Worm (Caenorhabditis elegans) whole organism, L4 larva: ENCODE measurements around the gene hum-4.

Source experiments
- D1046.2 ChIP-seq: fragments of 200-800 bp; sonication (Bioruptor generic); IDR thresholded peaks from 2 replicates; pipeline ENCODE4 v1.3.6; 2022; ENCODE audit warnings: missing genetic modification characterization, missing compliant biosample characterization
- T26A8.4 ChIP-seq: fragments of 200-800 bp; sonication (Bioruptor generic); IDR thresholded peaks from 2 replicates; pipeline ENCODE4 v1.3.6; 2022; ENCODE audit warnings: missing genetic modification characterization, missing compliant biosample characterization
- aha-1 ChIP-seq: fragments of 150-350 bp; peaks from one replicate; lab custom pipeline; 2014; ENCODE audit warnings: missing biosample characterization, missing genetic modification characterization
- ama-1 ChIP-seq: fragments of 150-350 bp; optimal IDR thresholded peaks from 2 replicates; lab custom pipeline; 2014; ENCODE audit warnings: inconsistent platforms, mixed read lengths
- attf-4 ChIP-seq: sonication (generic microtip); optimal IDR thresholded peaks from 3 replicates; lab custom pipeline; 2017; ENCODE audit warnings: missing biosample characterization, missing genetic modification characterization
- daf-12 ChIP-seq: fragments of 150-350 bp; optimal IDR thresholded peaks from 2 replicates; lab custom pipeline; 2014; ENCODE audit warnings: missing biosample characterization, missing genetic modification reagents, missing genetic modification characterization
- daf-16 ChIP-seq, 3 experiments: sonication (generic microtip); optimal IDR thresholded peaks; 2 replicates each; lab custom pipeline; 2016 to 2017; ENCODE audit warnings: missing genetic modification characterization in 3 of 3, missing genetic modification reagents in 3 of 3, mild to moderate bottlenecking in 2 of 3, missing compliant biosample characterization in 2 of 3, missing biosample characterization in 1 of 3, moderate library complexity in 1 of 3
- dmd-6 ChIP-seq: fragments of 200-800 bp; sonication (Bioruptor generic); IDR thresholded peaks from 2 replicates; pipeline ENCODE4 v1.3.6; 2022; ENCODE audit warnings: missing genetic modification reagents, missing genetic modification characterization, missing compliant biosample characterization
- dmd-9 ChIP-seq: fragments of 200-800 bp; sonication (Bioruptor generic); IDR thresholded peaks from 2 replicates; pipeline ENCODE4 v1.3.6; 2022; ENCODE audit warnings: missing genetic modification reagents, missing genetic modification characterization, missing compliant biosample characterization
- dve-1 ChIP-seq: sonication (generic microtip); optimal IDR thresholded peaks from 2 replicates; lab custom pipeline; 2017; ENCODE audit warnings: antibody characterized with exemption, mild to moderate bottlenecking, missing genetic modification characterization, missing compliant biosample characterization; ENCODE audit not compliant: insufficient read depth
- egl-43 ChIP-seq: fragments of 200-800 bp; sonication (Bioruptor generic); IDR thresholded peaks from 2 replicates; pipeline ENCODE4 v1.3.6; 2022; ENCODE audit warnings: missing genetic modification reagents, missing genetic modification characterization, missing compliant biosample characterization
- fos-1 ChIP-seq: fragments of 150-350 bp; optimal IDR thresholded peaks from 2 replicates; lab custom pipeline; 2014; ENCODE audit warnings: missing biosample characterization, missing genetic modification characterization
- hif-1 ChIP-seq, 2 experiments: sonication (generic microtip); optimal IDR thresholded peaks; 2 replicates each; lab custom pipeline; 2016 to 2017; ENCODE audit warnings: missing compliant biosample characterization in 2 of 2, missing genetic modification characterization in 2 of 2, missing genetic modification reagents in 2 of 2, missing genotype in 2 of 2, mild to moderate bottlenecking in 1 of 2
- hlh-11 ChIP-seq: fragments of 200-800 bp; sonication (Bioruptor generic); optimal IDR thresholded peaks from 2 replicates; lab custom pipeline; 2018; ENCODE audit warnings: mild to moderate bottlenecking, missing genetic modification characterization, missing compliant biosample characterization
- hlh-30 ChIP-seq: sonication (generic microtip); optimal IDR thresholded peaks from 2 replicates; lab custom pipeline; 2017; ENCODE audit warnings: antibody characterized with exemption, mild to moderate bottlenecking, missing genetic modification characterization, missing compliant biosample characterization; ENCODE audit not compliant: insufficient read depth
- hmg-1.1 ChIP-seq: fragments of 200-800 bp; sonication (Bioruptor generic); IDR thresholded peaks from 2 replicates; pipeline ENCODE4 v1.3.6; 2022; ENCODE audit warnings: missing genetic modification reagents, missing genetic modification characterization, missing compliant biosample characterization
- jun-1 ChIP-seq: fragments of 150-350 bp; optimal IDR thresholded peaks from 2 replicates; lab custom pipeline; 2014; ENCODE audit warnings: missing biosample characterization, missing genetic modification reagents, missing genetic modification characterization
- lin-1 ChIP-seq: fragments of 200-800 bp; sonication (Bioruptor generic); IDR thresholded peaks from 2 replicates; pipeline ENCODE4 v1.3.6; 2022; ENCODE audit warnings: missing genetic modification reagents, missing genetic modification characterization, missing compliant biosample characterization
- lin-38 ChIP-seq: fragments of 200-800 bp; sonication (Bioruptor generic); IDR thresholded peaks from 2 replicates; pipeline ENCODE4 v1.3.6; 2022; ENCODE audit warnings: missing genetic modification reagents, missing genetic modification characterization, missing compliant biosample characterization
- lsy-2 ChIP-seq, 2 experiments: fragments of 150-350 bp in 1 of 2; sonication (generic microtip) in 1 of 2; optimal IDR thresholded peaks; 2 replicates each; lab custom pipeline; 2014 to 2017; ENCODE audit warnings: missing biosample characterization in 2 of 2, missing genetic modification characterization in 2 of 2
- madf-9 ChIP-seq: fragments of 200-800 bp; sonication (Bioruptor generic); conservative IDR thresholded peaks from 2 replicates; pipeline ENCODE4 v1.3.6; 2022; ENCODE audit warnings: missing genetic modification reagents, missing genetic modification characterization, missing compliant biosample characterization
- mep-1 ChIP-seq: fragments of 150-350 bp; sonication (generic microtip); optimal IDR thresholded peaks from 3 replicates; lab custom pipeline; 2014; ENCODE audit warnings: missing biosample characterization, missing genetic modification characterization
- mes-2 ChIP-seq: sonication (generic microtip); optimal IDR thresholded peaks from 2 replicates; lab custom pipeline; 2016; ENCODE audit warnings: missing genotype, mild to moderate bottlenecking, missing genetic modification characterization, missing compliant biosample characterization; ENCODE audit not compliant: poor library complexity, severe bottlenecking
- mxl-3 ChIP-seq: fragments of 200-800 bp; sonication (Bioruptor generic); optimal IDR thresholded peaks from 2 replicates; lab custom pipeline; 2018; ENCODE audit warnings: mild to moderate bottlenecking, missing genetic modification characterization, missing compliant biosample characterization
- nhr-102 ChIP-seq: sonication (generic microtip); optimal IDR thresholded peaks from 2 replicates; lab custom pipeline; 2016; ENCODE audit warnings: mild to moderate bottlenecking, missing genetic modification characterization, moderate library complexity, missing compliant biosample characterization
- nhr-11 ChIP-seq: fragments of 150-350 bp; optimal IDR thresholded peaks from 2 replicates; lab custom pipeline; 2014; ENCODE audit warnings: missing biosample characterization, missing genetic modification characterization
- nhr-111 ChIP-seq: fragments of 200-800 bp; sonication (Bioruptor generic); optimal IDR thresholded peaks from 2 replicates; lab custom pipeline; 2018; ENCODE audit warnings: mild to moderate bottlenecking, missing genetic modification characterization, missing compliant biosample characterization
- nhr-237 ChIP-seq: sonication (generic microtip); optimal IDR thresholded peaks from 2 replicates; lab custom pipeline; 2017; ENCODE audit warnings: missing biosample characterization, missing genetic modification characterization
- nhr-25 ChIP-seq: sonication (generic microtip); optimal IDR thresholded peaks from 2 replicates; lab custom pipeline; 2017; ENCODE audit warnings: missing genetic modification characterization, mild to moderate bottlenecking, missing compliant biosample characterization, antibody characterized with exemption, moderate library complexity, borderline replicate concordance; ENCODE audit not compliant: insufficient read depth
- nhr-28 ChIP-seq: fragments of 150-350 bp; optimal IDR thresholded peaks from 2 replicates; lab custom pipeline; 2014; ENCODE audit warnings: missing biosample characterization, missing genetic modification characterization
- nhr-41 ChIP-seq: fragments of 200-800 bp; sonication (Bioruptor generic); IDR thresholded peaks from 2 replicates; pipeline ENCODE4 v1.3.6; 2022; ENCODE audit warnings: missing genetic modification reagents, missing genetic modification characterization, missing compliant biosample characterization
- nhr-42 ChIP-seq: fragments of 200-800 bp; sonication (Bioruptor generic); IDR thresholded peaks from 2 replicates; pipeline ENCODE4 v1.3.6; 2022; ENCODE audit warnings: missing genetic modification characterization, missing compliant biosample characterization
- nhr-48 ChIP-seq: sonication (generic microtip); optimal IDR thresholded peaks from 2 replicates; lab custom pipeline; 2016; ENCODE audit warnings: mild to moderate bottlenecking, missing genetic modification characterization, missing compliant biosample characterization
- pha-4 ChIP-seq, 2 experiments: fragments of 150-350 bp in 1 of 2; fragments of 200-800 bp in 1 of 2; sonication (Bioruptor generic) in 1 of 2; IDR thresholded peaks in 1 of 2; optimal IDR thresholded peaks in 1 of 2; 2 replicates each; pipeline versions ENCODE4 v1.3.6 to Lab custom; 2014 to 2022; ENCODE audit warnings: missing genetic modification characterization in 2 of 2, missing genetic modification reagents in 2 of 2, missing biosample characterization in 1 of 2, missing compliant biosample characterization in 1 of 2
- php-3 ChIP-seq: fragments of 200-800 bp; sonication (Bioruptor generic); IDR thresholded peaks from 2 replicates; pipeline ENCODE4 v1.3.6; 2022; ENCODE audit warnings: missing genetic modification reagents, missing genetic modification characterization, missing compliant biosample characterization
- pqm-1 ChIP-seq: sonication (generic microtip); optimal IDR thresholded peaks from 2 replicates; lab custom pipeline; 2017; ENCODE audit warnings: missing biosample characterization, missing genetic modification characterization
- rbr-2 ChIP-seq: sonication (generic microtip); optimal IDR thresholded peaks from 2 replicates; lab custom pipeline; 2016; ENCODE audit warnings: missing genotype, missing genetic modification characterization, missing compliant biosample characterization
- set-16 ChIP-seq: fragments of 200-800 bp; sonication (Bioruptor generic); IDR thresholded peaks from 2 replicates; pipeline ENCODE4 v1.3.6; 2022; ENCODE audit warnings: missing genetic modification reagents, missing genetic modification characterization, missing compliant biosample characterization
- spr-1 ChIP-seq: sonication (generic microtip); optimal IDR thresholded peaks from 2 replicates; lab custom pipeline; 2016; ENCODE audit warnings: mild to moderate bottlenecking, missing genetic modification characterization, missing compliant biosample characterization
- tag-97 ChIP-seq: fragments of 200-800 bp; sonication (Bioruptor generic); IDR thresholded peaks from 2 replicates; pipeline ENCODE4 v1.3.6; 2022; ENCODE audit warnings: missing genetic modification characterization, missing compliant biosample characterization
- unc-130 ChIP-seq: sonication (generic microtip); optimal IDR thresholded peaks from 2 replicates; lab custom pipeline; 2016; ENCODE audit warnings: missing genetic modification reagents, missing genetic modification characterization, missing compliant biosample characterization
- zag-1 ChIP-seq: fragments of 150-350 bp; optimal IDR thresholded peaks from 2 replicates; lab custom pipeline; 2014; ENCODE audit warnings: missing biosample characterization, missing genetic modification characterization
- zfp-2 ChIP-seq: sonication (generic microtip); optimal IDR thresholded peaks from 2 replicates; lab custom pipeline; 2016; ENCODE audit warnings: mild to moderate bottlenecking, missing genetic modification characterization, missing compliant biosample characterization
- zip-11 ChIP-seq: fragments of 200-800 bp; sonication (Bioruptor generic); IDR thresholded peaks from 2 replicates; pipeline ENCODE4 v1.3.6; 2022; ENCODE audit warnings: missing genetic modification characterization, missing compliant biosample characterization
- zip-2 ChIP-seq: fragments of 150-350 bp; optimal IDR thresholded peaks from 2 replicates; lab custom pipeline; 2014; ENCODE audit warnings: missing biosample characterization, missing genetic modification characterization

hum-4 gene

DNA sequence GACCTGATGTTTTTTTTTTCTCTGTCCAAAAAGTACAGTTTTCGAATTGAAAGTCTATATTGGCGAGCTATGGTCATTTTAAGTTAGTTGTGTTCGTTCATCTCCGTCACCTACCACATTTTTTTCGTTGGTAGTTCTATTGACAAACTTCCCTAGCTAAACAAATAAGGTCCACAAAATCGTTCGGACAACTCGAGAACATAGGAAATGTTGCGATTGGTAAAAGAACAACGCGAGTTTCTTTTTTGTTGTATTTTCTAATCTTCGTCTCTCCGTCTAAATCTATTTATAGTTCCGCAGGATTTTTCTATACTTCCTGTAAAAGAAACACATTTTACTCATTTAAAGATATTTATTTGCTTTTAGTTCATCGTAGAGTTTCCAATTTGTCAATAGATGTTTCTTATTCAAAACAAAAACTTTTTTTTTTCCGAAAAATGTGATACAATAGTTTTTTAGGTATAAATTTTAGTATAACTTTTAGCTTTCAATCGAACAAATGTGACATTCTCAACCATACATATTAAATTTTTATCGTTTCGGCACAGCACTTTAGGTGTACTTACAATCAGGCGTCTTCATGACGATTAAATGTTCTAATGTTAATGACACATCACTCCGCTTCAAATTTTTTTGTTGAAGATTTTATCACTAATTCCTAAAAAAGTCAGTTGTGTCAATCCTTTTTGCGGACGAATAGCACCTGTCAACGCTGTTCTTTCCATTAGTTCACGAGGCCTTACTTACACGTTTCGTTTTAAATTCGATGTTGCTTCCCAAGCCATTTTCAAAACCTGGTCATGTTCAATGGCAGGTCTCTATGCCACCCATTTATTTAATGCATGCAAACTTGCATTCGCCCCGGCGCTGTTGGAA is 33.3 kb upstream of the hum-4 start (continued):
- TF ChIP-seq nhr-28 (peak; percentile 53), set-16 (GFP tag; lab: Robert Waterston, UW) (no peak), nhr-237 (no peak), aha-1 (no peak), hlh-30 (tag; lab: Kevin White, UChicago) (no peak), daf-12 (tag; lab: Kevin White, UChicago) (no peak), mes-2 (tag; lab: Kevin White, UChicago) (peak; percentile 11), nhr-111 (no peak), zfp-2 (tag; lab: Kevin White, UChicago) (no peak)
- TF ChIP-seq, all 104 proteins: peak for 7

DNA sequence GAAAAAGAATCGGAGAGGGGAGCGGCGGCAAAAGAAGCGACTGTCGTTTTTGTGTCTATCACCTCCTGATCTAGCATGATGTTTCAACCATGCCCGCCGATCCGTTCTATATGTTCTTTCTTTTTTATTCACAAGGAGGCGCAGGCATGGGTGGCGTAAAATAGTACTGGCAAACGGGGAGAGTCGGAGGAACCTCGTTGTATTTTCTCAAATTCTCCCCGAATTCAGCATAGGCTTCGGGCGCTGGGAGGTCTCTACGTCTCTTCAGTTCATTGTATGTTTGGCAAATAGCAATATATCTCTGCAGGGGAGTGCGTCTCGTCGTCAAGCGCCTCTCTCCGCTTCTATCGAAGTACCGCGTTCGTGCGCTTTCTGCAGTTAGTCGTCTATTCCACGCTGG is 31.8 kb upstream of the hum-4 start, which contains the start of gene lin-14:
Gene lin-14, plus strand, starts transcription at position 346 of the 400 bp plus-strand sequence.
- TF ChIP-seq dmd-6 (GFP tag; lab: Robert Waterston, UW) (peak; percentile 45; the same call in 1 of the 2 replicates), zip-2 (tag; lab: Kevin White, UChicago) (no peak), lin-1 (GFP tag; lab: Robert Waterston, UW) (0 out of 2 replicates have a peak, but pooled peaks have one; percentile 9), lsy-2 (tag; optimal IDR thresholded peaks at IDR 0.05; lab: Kevin White, UChicago) (peak; percentile 9 to 52), php-3 (GFP tag; lab: Robert Waterston, UW) (no peak), hmg-1.1 (GFP tag; lab: Robert Waterston, UW) (peak; percentile 73), mxl-3 (GFP tag; lab: Kevin White, UChicago) (peak; percentile 91), tag-97 (GFP tag; lab: Robert Waterston, UW) (no peak), T26A8.4 (GFP tag; lab: Robert Waterston, UW) (0 out of 2 replicates have a peak, but pooled peaks have one; percentile 45), zag-1 (tag; lab: Kevin White, UChicago) (no peak), hlh-30 (tag; lab: Kevin White, UChicago) (peak; percentile 83), aha-1 (peak; percentile 91), nhr-41 (0 out of 2 replicates have a peak, but pooled peaks have one; percentile 15), nhr-48 (tag; lab: Kevin White, UChicago) (peak; percentile 34), lin-38 (GFP tag; lab: Robert Waterston, UW) (peak; percentile 16; the same call in 1 of the 2 replicates), hlh-11 (peak; percentile 89), mep-1 (peak; percentile 71), attf-4 (tag; lab: Kevin White, UChicago) (peak; percentile 49), ama-1 (no peak), daf-16 (GFP tag; optimal IDR thresholded peaks at IDR 0.05; lab: Kevin White, UChicago) (peak in 1 of 2 experiments; percentile 27), daf-16 (tag; optimal IDR thresholded peaks at IDR 0.05; lab: Kevin White, UChicago) (peak; percentile 13), D1046.2 (GFP tag; lab: Robert Waterston, UW) (0 out of 2 replicates have a peak, but pooled peaks have one; percentile 35), nhr-42 (GFP tag; lab: Robert Waterston, UW) (no peak), nhr-25 (tag; lab: Kevin White, UChicago) (peak; percentile 48), dve-1 (tag; lab: Kevin White, UChicago) (peak; percentile 76), set-16 (GFP tag; lab: Robert Waterston, UW) (peak; percentile 40; the same call in 1 of the 2 replicates), jun-1 (tag; lab: Kevin White, UChicago) (no peak), unc-130 (GFP tag; lab: Kevin White, UChicago) (no peak), hif-1 (tag; optimal IDR thresholded peaks at IDR 0.05; lab: Kevin White, UChicago) (peak in 1 of 2 experiments; percentile 29), fos-1 (tag; lab: Kevin White, UChicago) (no peak), egl-43 (0 out of 2 replicates have a peak, but pooled peaks have one; percentile 33), nhr-102 (tag; lab: Kevin White, UChicago) (peak; percentile 18), rbr-2 (tag; lab: Kevin White, UChicago) (peak; percentile 54), pqm-1 (tag; lab: Kevin White, UChicago) (no peak), nhr-11 (tag; lab: Kevin White, UChicago) (peak; percentile 12), spr-1 (tag; lab: Kevin White, UChicago) (peak; percentile 1), pha-4 (GFP tag; IDR thresholded peaks at IDR 0.05; lab: Robert Waterston, UW) (peak; percentile 64), pha-4 (tag; optimal IDR thresholded peaks at IDR 0.05; lab: Kevin White, UChicago) (peak; percentile 59), zip-11 (no peak), madf-9 (GFP tag; lab: Robert Waterston, UW) (0 out of 2 replicates have a peak, but pooled peaks have one; percentile 31), dmd-9 (GFP tag; lab: Robert Waterston, UW) (no peak)
